Fruit fly (Drosophila melanogaster) whole organism, embryonic: ENCODE measurements around the gene Wdfy2.

ENCODE experiments used
- Asciz ChIP-seq: fragments of 200-800 bp; sonication (Bioruptor generic); optimal IDR thresholded peaks from 2 replicates; lab custom pipeline; 2017; ENCODE audit warnings: missing biosample characterization, mild to moderate bottlenecking, missing genetic modification characterization, missing genetic modification reagents
- CG10321 ChIP-seq: fragments of 200-800 bp; sonication (Bioruptor generic); IDR thresholded peaks from 2 replicates; pipeline ENCODE4 v1.3.6; 2022; ENCODE audit warnings: missing biosample characterization, missing genetic modification characterization
- CG10462 ChIP-seq: fragments of 200-800 bp; sonication (Bioruptor generic); optimal IDR thresholded peaks from 2 replicates; lab custom pipeline; 2016; ENCODE audit warnings: missing biosample characterization, missing genetic modification characterization
- CG11696 ChIP-seq: fragments of 200-800 bp; sonication (Bioruptor generic); IDR thresholded peaks from 2 replicates; pipeline ENCODE4 v1.3.6; 2022; ENCODE audit warnings: missing biosample characterization, missing genetic modification characterization
- CG12942 ChIP-seq: fragments of 200-800 bp; sonication (Bioruptor generic); optimal IDR thresholded peaks from 3 replicates; lab custom pipeline; 2016; ENCODE audit warnings: missing biosample characterization, missing genetic modification characterization
- CG13296 ChIP-seq: fragments of 200-800 bp; sonication (Bioruptor generic); optimal IDR thresholded peaks from 3 replicates; lab custom pipeline; 2018; ENCODE audit warnings: missing biosample characterization, mild to moderate bottlenecking, missing genetic modification characterization
- CG13894 ChIP-seq: fragments of 200-800 bp; sonication (Bioruptor generic); optimal IDR thresholded peaks from 3 replicates; lab custom pipeline; 2018; ENCODE audit warnings: missing biosample characterization, mild to moderate bottlenecking, missing genetic modification characterization, moderate library complexity
- CG14710 ChIP-seq: fragments of 200-800 bp; sonication (Bioruptor generic); optimal IDR thresholded peaks from 3 replicates; lab custom pipeline; 2019; ENCODE audit warnings: missing biosample characterization, mild to moderate bottlenecking, missing genetic modification characterization, moderate library complexity
- CG16863 ChIP-seq: fragments of 200-800 bp; sonication (Bioruptor generic); optimal IDR thresholded peaks from 3 replicates; lab custom pipeline; 2016; ENCODE audit warnings: missing biosample characterization, missing genetic modification characterization
- CG18011 ChIP-seq: fragments of 200-800 bp; sonication (Bioruptor generic); optimal IDR thresholded peaks from 2 replicates; lab custom pipeline; 2017; ENCODE audit warnings: missing biosample characterization, missing genetic modification characterization, mild to moderate bottlenecking, moderate library complexity, missing genotype
- CG2199 ChIP-seq: fragments of 200-800 bp; sonication (Bioruptor generic); IDR thresholded peaks from 3 replicates; pipeline ENCODE4 v1.3.6; 2022; ENCODE audit warnings: missing biosample characterization, missing genetic modification characterization
- CG3847 ChIP-seq: fragments of 200-800 bp; sonication (Bioruptor generic); IDR thresholded peaks from 2 replicates; pipeline ENCODE4 v1.3.6; 2022; ENCODE audit warnings: missing biosample characterization, missing genetic modification characterization
- CG4282 ChIP-seq: fragments of 200-800 bp; sonication (Bioruptor generic); optimal IDR thresholded peaks from 2 replicates; lab custom pipeline; 2016; ENCODE audit warnings: missing biosample characterization, missing genetic modification characterization
- CG4404 ChIP-seq: fragments of 200-800 bp; sonication (Bioruptor generic); IDR thresholded peaks from 2 replicates; pipeline ENCODE4 v1.3.6; 2022; ENCODE audit warnings: missing biosample characterization, missing genetic modification characterization
- CG5180 ChIP-seq: fragments of 200-800 bp; sonication (Bioruptor generic); optimal IDR thresholded peaks from 3 replicates; lab custom pipeline; 2017; ENCODE audit warnings: missing biosample characterization, missing genetic modification characterization, mild to moderate bottlenecking, moderate library complexity, missing genetic modification reagents
- CG6765 ChIP-seq: fragments of 200-800 bp; sonication (Bioruptor generic); optimal IDR thresholded peaks from 3 replicates; lab custom pipeline; 2017; ENCODE audit warnings: missing biosample characterization, mild to moderate bottlenecking, missing genetic modification characterization
- CG8388 ChIP-seq: fragments of 200-800 bp; sonication (Bioruptor generic); optimal IDR thresholded peaks from 2 replicates; lab custom pipeline; 2019; ENCODE audit warnings: missing biosample characterization, mild to moderate bottlenecking, missing genetic modification characterization, moderate library complexity
- CrebB ChIP-seq: fragments of 200-800 bp; sonication (Bioruptor generic); optimal IDR thresholded peaks from 3 replicates; lab custom pipeline; 2018; ENCODE audit warnings: missing biosample characterization, mild to moderate bottlenecking, missing genetic modification characterization
- D ChIP-seq, 2 experiments: fragments of 200-800 bp in 1 of 2; fragments of >200 bp in 1 of 2; sonication (Bioruptor generic) in 1 of 2; optimal IDR thresholded peaks; 2 replicates in 1 of 2; 3 replicates in 1 of 2; lab custom pipeline; 2017; ENCODE audit warnings: mild to moderate bottlenecking in 1 of 2, missing biosample characterization in 1 of 2, missing genetic modification characterization in 1 of 2, missing genetic modification reagents in 1 of 2
- H15 ChIP-seq: fragments of 200-800 bp; sonication (Bioruptor generic); IDR thresholded peaks from 3 replicates; pipeline ENCODE4 v1.3.6; 2022; ENCODE audit warnings: missing biosample characterization, missing genetic modification characterization
- NC2β ChIP-seq: fragments of 200-800 bp; sonication (Bioruptor generic); optimal IDR thresholded peaks from 2 replicates; lab custom pipeline; 2016; ENCODE audit warnings: missing biosample characterization, missing genetic modification characterization
- NfI ChIP-seq: fragments of 200-800 bp; sonication (Bioruptor generic); optimal IDR thresholded peaks from 3 replicates; lab custom pipeline; 2018; ENCODE audit warnings: missing biosample characterization, mild to moderate bottlenecking, missing genetic modification characterization, moderate library complexity
- Opbp ChIP-seq: fragments of 200-800 bp; sonication (Bioruptor generic); IDR thresholded peaks from 3 replicates; pipeline ENCODE4 v1.3.6; 2022; ENCODE audit warnings: missing biosample characterization, missing genetic modification characterization; ENCODE audit not compliant: partially characterized antibody
- Rfx ChIP-seq: fragments of 200-800 bp; sonication (Bioruptor generic); IDR thresholded peaks from 2 replicates; pipeline ENCODE4 v1.3.6; 2022; ENCODE audit warnings: missing biosample characterization, missing genetic modification characterization
- Scr ChIP-seq: fragments of 200-800 bp; sonication (Bioruptor generic); IDR thresholded peaks from 2 replicates; pipeline ENCODE4 v1.3.6; 2022; ENCODE audit warnings: missing biosample characterization, missing genetic modification characterization; ENCODE audit not compliant: partially characterized antibody
- Six4 ChIP-seq: fragments of 200-800 bp; sonication (Bioruptor generic); optimal IDR thresholded peaks from 2 replicates; lab custom pipeline; 2016; ENCODE audit warnings: missing biosample characterization, missing genetic modification characterization
- Spps ChIP-seq: fragments of 200-800 bp; sonication (Bioruptor generic); optimal IDR thresholded peaks from 2 replicates; lab custom pipeline; 2018; ENCODE audit warnings: missing biosample characterization, mild to moderate bottlenecking, missing genetic modification characterization
- Sry-β ChIP-seq: fragments of 200-800 bp; sonication (Bioruptor generic); optimal IDR thresholded peaks from 2 replicates; lab custom pipeline; 2018; ENCODE audit warnings: missing biosample characterization, mild to moderate bottlenecking, missing genetic modification characterization, moderate library complexity
- Tbp ChIP-seq: fragments of >200 bp; optimal IDR thresholded peaks from 2 replicates; lab custom pipeline; 2018; ENCODE audit warnings: missing biosample characterization, missing genetic modification characterization
- ap ChIP-seq: fragments of 200-800 bp; sonication (Bioruptor generic); IDR thresholded peaks from 2 replicates; pipeline ENCODE4 v1.3.6; 2022; ENCODE audit warnings: missing biosample characterization, missing genetic modification characterization
- bab2 ChIP-seq: fragments of 200-800 bp; sonication (Bioruptor generic); optimal IDR thresholded peaks from 2 replicates; lab custom pipeline; 2016; ENCODE audit warnings: missing biosample characterization, missing genetic modification characterization
- bcd ChIP-seq: fragments of 200-800 bp; sonication (Bioruptor generic); optimal IDR thresholded peaks from 2 replicates; lab custom pipeline; 2017; ENCODE audit warnings: missing biosample characterization, mild to moderate bottlenecking, missing genetic modification characterization
- cato ChIP-seq: fragments of 200-800 bp; sonication (Bioruptor generic); optimal IDR thresholded peaks from 2 replicates; lab custom pipeline; 2016; ENCODE audit warnings: missing biosample characterization, missing genetic modification characterization, borderline replicate concordance
- da ChIP-seq: fragments of 200-800 bp; sonication (Bioruptor generic); optimal IDR thresholded peaks from 2 replicates; lab custom pipeline; 2016; ENCODE audit warnings: missing biosample characterization, missing genetic modification characterization
- dmrt99B ChIP-seq: fragments of 200-800 bp; sonication (Bioruptor generic); optimal IDR thresholded peaks from 2 replicates; lab custom pipeline; 2018; ENCODE audit warnings: missing biosample characterization, mild to moderate bottlenecking, missing genetic modification characterization, moderate library complexity
- gce ChIP-seq: fragments of 200-800 bp; sonication (Bioruptor generic); IDR thresholded peaks from 3 replicates; pipeline ENCODE4 v1.3.6; 2022; ENCODE audit warnings: missing biosample characterization, missing genetic modification characterization
- jigr1 ChIP-seq: fragments of 200-800 bp; sonication (Bioruptor generic); IDR thresholded peaks from 3 replicates; pipeline ENCODE4 v1.3.6; 2022; ENCODE audit warnings: missing biosample characterization, missing genetic modification characterization
- jing ChIP-seq: fragments of 200-800 bp; sonication (Bioruptor generic); optimal IDR thresholded peaks from 2 replicates; lab custom pipeline; 2018; ENCODE audit warnings: missing biosample characterization, mild to moderate bottlenecking, missing genetic modification characterization
- kni ChIP-seq: fragments of 200-800 bp; sonication (Bioruptor generic); optimal IDR thresholded peaks from 3 replicates; lab custom pipeline; 2017; ENCODE audit warnings: mild to moderate bottlenecking, missing biosample characterization, missing genetic modification reagents, missing genetic modification characterization
- oc ChIP-seq: fragments of 200-800 bp; sonication (Bioruptor generic); optimal IDR thresholded peaks from 2 replicates; lab custom pipeline; 2018; ENCODE audit warnings: missing biosample characterization, mild to moderate bottlenecking, missing genetic modification characterization, moderate library complexity
- pan ChIP-seq, 4 experiments: fragments of >200 bp in 3 of 4; fragments of 200-800 bp in 1 of 4; sonication (Bioruptor generic) in 1 of 4; optimal IDR thresholded peaks in 3 of 4; IDR thresholded peaks in 1 of 4; 2 replicates each; pipeline versions ENCODE4 v1.3.6 to Lab custom; 2017 to 2022; ENCODE audit warnings: missing biosample characterization in 2 of 4, missing genetic modification characterization in 2 of 4, mixed read lengths in 1 of 4
- sd ChIP-seq: fragments of 200-800 bp; sonication (Bioruptor generic); optimal IDR thresholded peaks from 3 replicates; lab custom pipeline; 2018; ENCODE audit warnings: missing biosample characterization, mild to moderate bottlenecking, missing genetic modification characterization, moderate library complexity
- sens ChIP-seq: fragments of 200-800 bp; sonication (Bioruptor generic); peaks from one replicate; lab custom pipeline; 2016; ENCODE audit warnings: missing biosample characterization, missing genetic modification characterization
- shn ChIP-seq: fragments of 200-800 bp; sonication (Bioruptor generic); optimal IDR thresholded peaks from 3 replicates; lab custom pipeline; 2016; ENCODE audit warnings: missing biosample characterization, missing genetic modification characterization
- sr ChIP-seq: fragments of 200-800 bp; sonication (Bioruptor generic); IDR thresholded peaks from 3 replicates; pipeline ENCODE4 v1.3.6; 2022; ENCODE audit warnings: missing biosample characterization, missing genetic modification characterization
- tap ChIP-seq: fragments of 200-800 bp; optimal IDR thresholded peaks from 3 replicates; lab custom pipeline; 2019; ENCODE audit warnings: missing biosample characterization, mild to moderate bottlenecking, missing genetic modification characterization, moderate library complexity
- trem ChIP-seq: fragments of 200-800 bp; optimal IDR thresholded peaks from 3 replicates; lab custom pipeline; 2019; ENCODE audit warnings: missing biosample characterization, mild to moderate bottlenecking, missing genetic modification characterization, moderate library complexity
- wek ChIP-seq: fragments of 200-800 bp; sonication (Bioruptor generic); optimal IDR thresholded peaks from 3 replicates; lab custom pipeline; 2018; ENCODE audit warnings: missing biosample characterization, mild to moderate bottlenecking, missing genetic modification characterization, moderate library complexity

Wdfy2 gene

DNA sequence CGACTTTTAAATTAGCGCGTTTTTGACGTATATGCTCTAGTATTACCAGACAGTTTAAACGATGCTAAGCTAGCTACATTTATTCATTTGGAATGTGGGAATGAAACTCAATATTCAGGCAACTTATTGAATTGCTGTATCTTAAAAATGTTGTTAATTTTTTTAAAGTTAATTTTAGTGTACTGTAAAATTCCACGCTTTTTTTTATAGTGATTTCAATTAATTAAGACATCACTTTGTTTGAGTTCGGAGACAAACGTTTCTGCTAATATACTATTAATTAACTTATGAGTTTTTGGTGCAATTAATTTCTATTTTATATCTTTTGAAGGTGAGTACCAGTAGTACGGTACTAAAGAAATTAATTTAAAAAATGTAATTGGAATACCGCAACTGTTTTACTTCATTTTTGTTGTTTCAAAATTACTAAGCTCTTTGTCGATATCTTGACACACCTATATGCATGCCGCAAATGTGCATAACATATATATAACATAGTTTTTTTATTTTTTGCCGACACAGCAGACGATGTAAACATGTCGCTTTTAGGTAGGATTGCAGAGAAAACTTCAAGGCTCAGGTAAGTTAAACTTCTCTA, 36.8 kb upstream of the Wdfy2 start, which contains the start of the genes Cdk1 and mRpS7 (continued):
- TF ChIP-seq gce (GFP tag; lab: Robert Waterston, UW) (peak; percentile 67; the same call in 1 of the 3 replicates), CG4404 (peak; percentile 48), jigr1 (GFP tag; lab: Robert Waterston, UW) (peak; percentile 65; the same call in 1 of the 3 replicates), D (optimal IDR thresholded peaks at IDR 0.05; lab: Kevin White, UChicago) (no peak), D (GFP tag; optimal IDR thresholded peaks at IDR 0.05; lab: Kevin White, UChicago) (peak; percentile 64), Opbp (GFP tag; lab: Robert Waterston, UW) (no peak), Tbp (no peak), CG13894 (tag; lab: Kevin White, UChicago) (peak; percentile 47), NC2β (GFP tag; lab: Kevin White, UChicago) (peak; percentile 31), Spps (peak; percentile 66), jing (no peak), kni (no peak), da (peak; percentile 34), Sry-β (GFP tag; lab: Kevin White, UChicago) (no peak), CG2199 (GFP tag; lab: Robert Waterston, UW) (no peak), CG10462 (GFP tag; lab: Kevin White, UChicago) (peak; percentile 46), CG6765 (GFP tag; lab: Kevin White, UChicago) (no peak), trem (peak; percentile 61), CrebB (tag; lab: Kevin White, UChicago) (no peak), CG12942 (GFP tag; lab: Kevin White, UChicago) (peak; percentile 62), CG18011 (peak; percentile 9), CG5180 (GFP tag; lab: Kevin White, UChicago) (no peak), Six4 (GFP tag; lab: Kevin White, UChicago) (peak; percentile 48), sr (GFP tag; lab: Robert Waterston, UW) (no peak), Asciz (GFP tag; lab: Kevin White, UChicago) (no peak), CG8388 (GFP tag; lab: Kevin White, UChicago) (peak; percentile 79), tap (tag; lab: Kevin White, UChicago) (peak; percentile 61), pan (optimal IDR thresholded peaks at IDR 0.05; lab: Kevin White, UChicago) (no peak), pan (GFP tag; optimal IDR thresholded peaks at IDR 0.05 in 1 of 2, IDR thresholded peaks at IDR 0.05 in 1 of 2) (peak in 1 of 2 experiments; percentile 82), CG3847 (GFP tag; lab: Robert Waterston, UW) (peak; percentile 51; the same call in 1 of the 2 replicates), dmrt99B (tag; lab: Kevin White, UChicago) (peak; percentile 78), CG11696 (GFP tag; lab: Robert Waterston, UW) (0 out of 2 replicates have a peak, but pooled peaks have one; percentile 51), Rfx (peak; percentile 70), CG13296 (GFP tag; lab: Kevin White, UChicago) (peak; percentile 54), Scr (GFP tag; lab: Robert Waterston, UW) (no peak), shn (GFP tag; lab: Kevin White, UChicago) (peak; percentile 31), CG14710 (tag; lab: Kevin White, UChicago) (peak; percentile 87), bab2 (GFP tag; lab: Kevin White, UChicago) (peak; percentile 59), CG4282 (GFP tag; lab: Kevin White, UChicago) (no peak), CG10321 (GFP tag; lab: Robert Waterston, UW) (no peak), ap (GFP tag; lab: Robert Waterston, UW) (0 out of 2 replicates have a peak, but pooled peaks have one; percentile 40), cato (GFP tag; lab: Kevin White, UChicago) (peak; percentile 63), sens (GFP tag; lab: Kevin White, UChicago) (peak; percentile 94), CG16863 (GFP tag; lab: Kevin White, UChicago) (peak; percentile 71), oc (tag; lab: Kevin White, UChicago) (no peak), bcd (GFP tag; lab: Kevin White, UChicago) (peak; percentile 71), wek (GFP tag; lab: Kevin White, UChicago) (peak; percentile 57), sd (tag; lab: Kevin White, UChicago) (peak; percentile 59), NfI (GFP tag; lab: Kevin White, UChicago) (peak; percentile 76), H15 (GFP tag; lab: Robert Waterston, UW) (peak; percentile 47; the same call in 1 of the 3 replicates)
